Worm (Caenorhabditis elegans) whole organism, mixed stage, embryonic: Measurements from ENCODE around the gene F35H10.5.

ENCODE experiments used
- M03D4.4 ChIP-seq: sonication (generic microtip); optimal IDR thresholded peaks from 2 replicates; lab custom pipeline; 2017; ENCODE audit warnings: mild to moderate bottlenecking, missing genetic modification characterization, missing compliant biosample characterization
- bed-3 ChIP-seq: fragments of 200-800 bp; sonication (Bioruptor generic); optimal IDR thresholded peaks from 3 replicates; lab custom pipeline; 2018; ENCODE audit warnings: mild to moderate bottlenecking, missing genetic modification characterization, moderate library complexity, missing compliant biosample characterization
- blmp-1 ChIP-seq: fragments of 150-350 bp; optimal IDR thresholded peaks from 2 replicates; lab custom pipeline; 2014; ENCODE audit warnings: missing biosample characterization, missing genetic modification characterization
- ceh-39 ChIP-seq: fragments of 150-350 bp; optimal IDR thresholded peaks from 2 replicates; lab custom pipeline; 2014; ENCODE audit warnings: missing biosample characterization, missing genetic modification characterization
- ceh-43 ChIP-seq: fragments of 200-800 bp; sonication (Bioruptor generic); optimal IDR thresholded peaks from 2 replicates; lab custom pipeline; 2018; ENCODE audit warnings: mild to moderate bottlenecking, missing genetic modification characterization, moderate library complexity, missing compliant biosample characterization
- ceh-83 ChIP-seq: fragments of 200-800 bp; sonication (Bioruptor generic); optimal IDR thresholded peaks from 2 replicates; lab custom pipeline; 2018; ENCODE audit warnings: mild to moderate bottlenecking, missing genetic modification characterization, missing compliant biosample characterization
- ces-1 ChIP-seq: fragments of 150-350 bp; optimal IDR thresholded peaks from 2 replicates; lab custom pipeline; 2014; ENCODE audit warnings: missing biosample characterization, missing genetic modification reagents, missing genetic modification characterization
- cnd-1 ChIP-seq: fragments of 200-800 bp; sonication (Bioruptor generic); optimal IDR thresholded peaks from 2 replicates; lab custom pipeline; 2018; ENCODE audit warnings: mild to moderate bottlenecking, missing genetic modification characterization, missing compliant biosample characterization
- elt-1 ChIP-seq: sonication (generic microtip); optimal IDR thresholded peaks from 2 replicates; lab custom pipeline; 2017; ENCODE audit warnings: missing genetic modification characterization, mild to moderate bottlenecking, missing compliant biosample characterization, antibody characterized with exemption, moderate library complexity, borderline replicate concordance; ENCODE audit not compliant: insufficient read depth
- elt-3 ChIP-seq: fragments of 150-350 bp; optimal IDR thresholded peaks from 2 replicates; lab custom pipeline; 2014; ENCODE audit warnings: missing biosample characterization, missing genetic modification characterization
- flh-1 ChIP-seq: fragments of 200-800 bp; sonication (Bioruptor generic); optimal IDR thresholded peaks from 2 replicates; lab custom pipeline; 2018; ENCODE audit warnings: mild to moderate bottlenecking, missing genetic modification characterization, moderate library complexity, missing compliant biosample characterization
- ham-2 ChIP-seq: fragments of 200-800 bp; sonication (Bioruptor generic); optimal IDR thresholded peaks from 2 replicates; lab custom pipeline; 2018; ENCODE audit warnings: mild to moderate bottlenecking, missing genetic modification characterization, missing compliant biosample characterization
- hlh-1 ChIP-seq: fragments of 150-350 bp; optimal IDR thresholded peaks from 2 replicates; lab custom pipeline; 2014; ENCODE audit warnings: missing biosample characterization, missing genetic modification reagents, missing genetic modification characterization
- lin-13 ChIP-seq: fragments of 150-350 bp; optimal IDR thresholded peaks from 2 replicates; lab custom pipeline; 2014; ENCODE audit warnings: missing biosample characterization, missing genetic modification characterization
- lin-32 ChIP-seq: fragments of 200-800 bp; sonication (Bioruptor generic); optimal IDR thresholded peaks from 2 replicates; lab custom pipeline; 2018; ENCODE audit warnings: mild to moderate bottlenecking, missing genetic modification characterization, missing compliant biosample characterization
- lsy-2 ChIP-seq: fragments of 150-350 bp; optimal IDR thresholded peaks from 2 replicates; lab custom pipeline; 2014; ENCODE audit warnings: missing biosample characterization, missing genetic modification characterization
- mab-5 ChIP-seq: fragments of 150-350 bp; optimal IDR thresholded peaks from 2 replicates; lab custom pipeline; 2014; ENCODE audit warnings: missing biosample characterization, missing genetic modification characterization
- mep-1 ChIP-seq: fragments of 150-350 bp; optimal IDR thresholded peaks from 2 replicates; lab custom pipeline; 2017; ENCODE audit warnings: missing biosample characterization, missing genetic modification reagents, missing genetic modification characterization, inconsistent platforms
- mls-2 ChIP-seq: sonication (generic microtip); optimal IDR thresholded peaks from 2 replicates; lab custom pipeline; 2016; ENCODE audit warnings: mild to moderate bottlenecking, missing genetic modification characterization, moderate library complexity, missing compliant biosample characterization
- nhr-2 ChIP-seq: fragments of 150-350 bp; optimal IDR thresholded peaks from 2 replicates; lab custom pipeline; 2014; ENCODE audit warnings: missing biosample characterization, missing genetic modification characterization
- nhr-237 ChIP-seq: fragments of 150-350 bp; optimal IDR thresholded peaks from 2 replicates; lab custom pipeline; 2014; ENCODE audit warnings: missing biosample characterization, missing genetic modification characterization
- nhr-28 ChIP-seq: fragments of 150-350 bp; optimal IDR thresholded peaks from 2 replicates; lab custom pipeline; 2014; ENCODE audit warnings: missing biosample characterization, missing genetic modification characterization
- nhr-76 ChIP-seq: sonication (generic microtip); optimal IDR thresholded peaks from 2 replicates; lab custom pipeline; 2017; ENCODE audit warnings: missing biosample characterization, missing genetic modification characterization
- pha-4 ChIP-seq: fragments of 150-350 bp; optimal IDR thresholded peaks from 2 replicates; lab custom pipeline; 2018; ENCODE audit warnings: missing biosample characterization, missing genetic modification reagents, missing genetic modification characterization
- sem-2 ChIP-seq: fragments of 200-800 bp; sonication (Bioruptor generic); optimal IDR thresholded peaks from 2 replicates; lab custom pipeline; 2018; ENCODE audit warnings: mild to moderate bottlenecking, missing genetic modification characterization, missing compliant biosample characterization
- snpc-4 ChIP-seq: fragments of 150-350 bp; optimal IDR thresholded peaks from 2 replicates; lab custom pipeline; 2014; ENCODE audit warnings: missing biosample characterization, missing genetic modification characterization
- sptf-1 ChIP-seq: sonication (generic microtip); optimal IDR thresholded peaks from 2 replicates; lab custom pipeline; 2017; ENCODE audit warnings: mild to moderate bottlenecking, missing genetic modification characterization, moderate library complexity, missing compliant biosample characterization
- tbx-8 ChIP-seq: fragments of 200-800 bp; sonication (Bioruptor generic); optimal IDR thresholded peaks from 2 replicates; lab custom pipeline; 2018; ENCODE audit warnings: mild to moderate bottlenecking, missing genetic modification characterization, moderate library complexity, missing compliant biosample characterization
- unc-120 ChIP-seq: sonication (generic microtip); optimal IDR thresholded peaks from 2 replicates; lab custom pipeline; 2017; ENCODE audit warnings: missing genetic modification characterization, missing compliant biosample characterization; ENCODE audit not compliant: poor library complexity, severe bottlenecking
- unc-62 ChIP-seq: fragments of 150-350 bp; optimal IDR thresholded peaks from 2 replicates; lab custom pipeline; 2014; ENCODE audit warnings: missing biosample characterization, missing genetic modification reagents, missing genetic modification characterization
- zip-8 ChIP-seq: fragments of 150-350 bp; optimal IDR thresholded peaks from 2 replicates; lab custom pipeline; 2014; ENCODE audit warnings: missing biosample characterization, missing genetic modification characterization
- ztf-11 ChIP-seq: fragments of 150-350 bp; optimal IDR thresholded peaks from 2 replicates; lab custom pipeline; 2014; ENCODE audit warnings: missing biosample characterization, missing genetic modification characterization

F35H10.5 gene

ce11 chrIV:8289580-8290323, 10.8 kb upstream of the F35H10.5 start, which contains the start of gene daf-31:
TSS of gene daf-31 (plus strand) at chrIV:8290273.
- TF ChIP-seq lin-13 (tag; lab: Kevin White, UChicago), result peak; percentile 45
- TF ChIP-seq pha-4, result peak; percentile 54
- TF ChIP-seq mep-1 (tag; lab: Kevin White, UChicago), result peak; percentile 47
- peak; percentile 34 for TF ChIP-seq lsy-2 (tag; lab: Kevin White, UChicago)
- peak; percentile 11 for TF ChIP-seq hlh-1 (tag; lab: Kevin White, UChicago)
- peak; percentile 89 for TF ChIP-seq ham-2
- TF ChIP-seq ceh-39 (tag; lab: Kevin White, UChicago), result peak; percentile 72
- no peak for TF ChIP-seq unc-62 (GFP tag; lab: Kevin White, UChicago)
- TF ChIP-seq nhr-2, result no peak

- TF ChIP-seq elt-3 (tag; lab: Kevin White, UChicago) (no peak), ztf-11 (tag; lab: Kevin White, UChicago) (no peak), nhr-237 (tag; lab: Kevin White, UChicago) (no peak), unc-120 (no peak), ham-2 (no peak), ceh-83 (GFP tag; lab: Kevin White, UChicago) (no peak), bed-3 (GFP tag; lab: Kevin White, UChicago) (no peak), M03D4.4 (tag; lab: Kevin White, UChicago) (no peak), lin-13 (tag; lab: Kevin White, UChicago) (no peak), sptf-1 (no peak), ceh-43 (no peak), blmp-1 (tag; lab: Kevin White, UChicago) (no peak), ces-1 (GFP tag; lab: Kevin White, UChicago) (no peak), sem-2 (GFP tag; lab: Kevin White, UChicago) (no peak), tbx-8 (GFP tag; lab: Kevin White, UChicago) (no peak), nhr-76 (tag; lab: Kevin White, UChicago) (no peak), nhr-28 (tag; lab: Kevin White, UChicago) (no peak), mep-1 (tag; lab: Kevin White, UChicago) (no peak), hlh-1 (tag; lab: Kevin White, UChicago) (no peak), lsy-2 (tag; lab: Kevin White, UChicago) (no peak)
These were observed 9.3 kb upstream of the F35H10.5 start, which contains the start of gene K07H8.2 for ce11 chrIV:8291232-8291631. TSS of gene K07H8.2 (plus strand) at chrIV:8291532.

ce11 chrIV:8294650-8295049, 5.9 kb upstream of the F35H10.5 start, which contains the start of gene tbce-1:
TSS of gene tbce-1 (plus strand) at chrIV:8294690.
- TF ChIP-seq bed-3 (GFP tag; lab: Kevin White, UChicago) (no peak), lin-32 (GFP tag; lab: Kevin White, UChicago) (no peak), nhr-237 (tag; lab: Kevin White, UChicago) (no peak), ceh-43 (no peak), sptf-1 (no peak), nhr-2 (no peak), nhr-76 (tag; lab: Kevin White, UChicago) (no peak), zip-8 (tag; lab: Kevin White, UChicago) (no peak), ztf-11 (tag; lab: Kevin White, UChicago) (no peak), mab-5 (no peak), elt-1 (no peak), M03D4.4 (tag; lab: Kevin White, UChicago) (no peak), sem-2 (GFP tag; lab: Kevin White, UChicago) (no peak), mls-2 (tag; lab: Kevin White, UChicago) (no peak), unc-120 (no peak), pha-4 (no peak), hlh-1 (tag; lab: Kevin White, UChicago) (no peak), ceh-83 (GFP tag; lab: Kevin White, UChicago) (no peak)

- TF ChIP-seq sem-2 (GFP tag; lab: Kevin White, UChicago) (no peak), elt-3 (tag; lab: Kevin White, UChicago) (no peak), ces-1 (GFP tag; lab: Kevin White, UChicago) (no peak), zip-8 (tag; lab: Kevin White, UChicago) (no peak), blmp-1 (tag; lab: Kevin White, UChicago) (no peak), ceh-83 (GFP tag; lab: Kevin White, UChicago) (no peak), mab-5 (no peak), lin-13 (tag; lab: Kevin White, UChicago) (no peak), unc-62 (GFP tag; lab: Kevin White, UChicago) (no peak), sptf-1 (no peak), M03D4.4 (tag; lab: Kevin White, UChicago) (no peak), nhr-2 (no peak), snpc-4 (tag; lab: Kevin White, UChicago) (no peak), elt-1 (no peak), flh-1 (GFP tag; lab: Kevin White, UChicago) (no peak), bed-3 (GFP tag; lab: Kevin White, UChicago) (no peak), mep-1 (tag; lab: Kevin White, UChicago) (no peak), cnd-1 (tag; lab: Kevin White, UChicago) (no peak), ham-2 (no peak), ztf-11 (tag; lab: Kevin White, UChicago) (no peak)
These were observed 3.4 kb upstream of the F35H10.5 start, which contains the start of gene nprl-3 for ce11 chrIV:8297192-8297591. TSS of gene nprl-3 (plus strand) at chrIV:8297492.
